Fruit fly (Drosophila melanogaster): Measurements from ENCODE around the gene rut.

Gene rut

DNA sequence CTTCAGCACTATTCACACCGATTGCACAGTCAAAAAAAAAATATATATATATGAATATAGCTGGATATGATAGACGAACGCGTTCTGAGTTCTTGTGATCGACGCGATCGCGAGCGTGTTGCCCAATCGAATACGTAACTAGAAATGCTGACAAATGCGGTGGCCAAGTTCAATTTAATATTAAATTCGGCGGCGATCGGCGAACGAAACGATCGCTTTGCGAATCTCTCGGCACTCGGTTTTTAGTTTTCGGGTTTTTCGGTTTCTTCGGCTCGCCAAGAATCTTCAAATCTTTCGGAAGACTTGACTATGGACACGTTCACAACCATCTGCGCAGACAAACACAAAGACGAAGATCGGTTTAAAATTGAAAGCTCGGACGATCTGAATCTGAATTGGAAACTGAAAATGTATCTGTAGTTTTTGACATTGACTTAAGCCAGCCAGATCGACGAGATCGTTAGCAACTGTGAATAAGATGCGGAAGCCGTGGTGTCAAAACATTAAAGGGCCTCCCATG, 27.3 kb upstream of the rut start, which contains the start of gene CG9521:
CG9521 (minus strand) TSS at position 117 of the 520 bp plus-strand sequence.
- TF ChIP-seq achi (GFP tag; optimal IDR thresholded peaks at IDR 0.05), result no peak

DNA sequence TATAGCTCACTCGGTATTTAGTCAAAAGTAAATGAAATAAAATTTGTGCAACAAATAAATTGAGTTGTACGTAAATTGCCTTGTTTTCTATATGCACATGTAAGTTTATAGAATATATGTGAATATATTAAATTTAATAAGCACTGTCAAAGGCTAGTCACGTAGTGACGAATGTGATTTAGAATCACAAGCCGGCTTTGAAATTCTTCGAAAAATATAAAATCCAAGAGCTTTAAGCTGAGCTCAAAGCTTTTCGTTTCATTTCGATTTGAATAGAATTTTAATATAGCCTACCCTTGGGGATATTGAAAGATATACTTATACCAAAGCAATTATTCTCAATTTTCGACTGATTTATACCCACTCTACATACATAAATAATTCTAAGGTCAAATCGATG, 24.2 kb upstream of the rut start:
- TF ChIP-seq CG8119 (GFP tag; IDR thresholded peaks at IDR 0.05) (no peak), salr (GFP tag; optimal IDR thresholded peaks at IDR 0.05) (no peak), CG4318 (GFP tag; optimal IDR thresholded peaks at IDR 0.05) (no peak), CG9139 (GFP tag; optimal IDR thresholded peaks at IDR 0.05) (no peak), Hr4 (GFP tag; optimal IDR thresholded peaks at IDR 0.05) (no peak), CG11294 (GFP tag; IDR thresholded peaks at IDR 0.05) (no peak), CG34406 (GFP tag; optimal IDR thresholded peaks at IDR 0.05) (no peak)

DNA sequence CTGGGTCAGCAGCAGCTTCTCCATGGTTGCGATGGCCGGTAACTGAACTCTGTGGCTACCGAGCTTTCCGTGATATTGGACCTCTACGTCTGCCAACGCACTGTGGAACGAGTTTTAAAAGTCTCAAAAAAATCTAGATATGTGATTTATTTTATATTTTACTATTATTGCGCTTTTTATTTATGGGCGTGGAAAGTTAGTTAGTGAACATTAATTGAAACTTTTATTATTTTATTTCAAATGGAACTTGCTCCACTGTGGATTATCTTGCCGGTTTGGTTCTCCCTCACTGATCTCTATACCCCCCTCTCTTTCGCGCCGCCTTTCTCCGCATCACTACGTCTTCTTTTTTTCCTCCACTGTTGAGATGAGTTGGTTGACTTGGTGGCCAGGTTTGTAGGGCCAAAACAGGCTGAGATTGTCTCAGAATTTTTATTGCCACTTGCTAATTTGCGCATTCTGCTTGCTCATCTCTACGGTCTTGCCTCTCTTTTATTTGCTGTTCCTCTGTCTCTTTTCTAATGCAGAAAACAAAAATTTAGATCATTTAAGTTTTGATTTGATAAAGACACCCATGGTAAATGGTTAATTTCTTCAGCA, 23.0 kb upstream of the rut start, which contains the start of gene CG9522:
CG9522 (minus strand) TSS at position 54 of the 600 bp plus-strand sequence.
- TF ChIP-seq ss (GFP tag; optimal IDR thresholded peaks at IDR 0.05), result peak; percentile 85
- TF ChIP-seq CG8119 (GFP tag; IDR thresholded peaks at IDR 0.05), result peak; percentile 90
- TF ChIP-seq Hr4 (GFP tag; optimal IDR thresholded peaks at IDR 0.05), result peak; percentile 85
- TF ChIP-seq Eip75B (GFP tag; optimal IDR thresholded peaks at IDR 0.05), result peak; percentile 90
- TF ChIP-seq CG31627 (GFP tag; optimal IDR thresholded peaks at IDR 0.05), result peak; percentile 67
- TF ChIP-seq CG3919 (GFP tag; optimal IDR thresholded peaks at IDR 0.05), result peak; percentile 92
- peak; percentile 82 for TF ChIP-seq net (GFP tag; optimal IDR thresholded peaks at IDR 0.05)
- TF ChIP-seq Gug (GFP tag; IDR thresholded peaks at IDR 0.05), result peak; percentile 77
- TF ChIP-seq vri (GFP tag; optimal IDR thresholded peaks at IDR 0.05), result peak; percentile 58
- TF ChIP-seq dac (GFP tag; optimal IDR thresholded peaks at IDR 0.05), result peak; percentile 63
- TF ChIP-seq topi (GFP tag; optimal IDR thresholded peaks at IDR 0.05), result peak; percentile 85
- peak; percentile 85 for TF ChIP-seq Met (GFP tag; optimal IDR thresholded peaks at IDR 0.05)
- TF ChIP-seq CG6808 (GFP tag; optimal IDR thresholded peaks at IDR 0.05), result peak; percentile 86
- peak; percentile 49 for TF ChIP-seq CG11902 (GFP tag; optimal IDR thresholded peaks at IDR 0.05)
- TF ChIP-seq pdm3 (GFP tag; optimal IDR thresholded peaks at IDR 0.05), result peak; percentile 86
- TF ChIP-seq spab (GFP tag; optimal IDR thresholded peaks at IDR 0.05), result peak; percentile 70
- TF ChIP-seq CG6792 (GFP tag; optimal IDR thresholded peaks at IDR 0.05), result peak; percentile 86
- TF ChIP-seq Hr38 (GFP tag; optimal IDR thresholded peaks at IDR 0.05), result no peak
- TF ChIP-seq achi (GFP tag; optimal IDR thresholded peaks at IDR 0.05), result peak; percentile 91
- TF ChIP-seq CG1621 (tag; optimal IDR thresholded peaks at IDR 0.05), result peak; percentile 78
- TF ChIP-seq Sox15 (GFP tag; optimal IDR thresholded peaks at IDR 0.05), result peak; percentile 61
- peak; percentile 79 for TF ChIP-seq lz (GFP tag; optimal IDR thresholded peaks at IDR 0.05)
- TF ChIP-seq fd59A (GFP tag; optimal IDR thresholded peaks at IDR 0.05), result peak; percentile 76
- peak; percentile 85 for TF ChIP-seq Ets96B (tag; optimal IDR thresholded peaks at IDR 0.05)
- TF ChIP-seq Ets21C (GFP tag; optimal IDR thresholded peaks at IDR 0.05), result peak; percentile 53
- peak; percentile 80 for TF ChIP-seq CG8632 (GFP tag; optimal IDR thresholded peaks at IDR 0.05)
- peak; percentile 74 for TF ChIP-seq Smox (GFP tag; optimal IDR thresholded peaks at IDR 0.05)
- TF ChIP-seq dsx (GFP tag; optimal IDR thresholded peaks at IDR 0.05; ENCODE audit: poor library complexity, severe bottlenecking), result peak; percentile 81
- TF ChIP-seq CG10669 (GFP tag; optimal IDR thresholded peaks at IDR 0.05), result peak; percentile 78
- peak; percentile 75 for TF ChIP-seq CG3032 (tag; optimal IDR thresholded peaks at IDR 0.05)
- peak; percentile 21 for TF ChIP-seq Blimp-1 (GFP tag; optimal IDR thresholded peaks at IDR 0.05)
- peak; percentile 76 for TF ChIP-seq CG8319 (GFP tag; optimal IDR thresholded peaks at IDR 0.05)
- peak; percentile 82 for TF ChIP-seq eg (GFP tag; IDR thresholded peaks at IDR 0.05)
- peak; percentile 95 for TF ChIP-seq CG6163 (GFP tag; IDR thresholded peaks at IDR 0.05)
- TF ChIP-seq CG6854 (GFP tag; optimal IDR thresholded peaks at IDR 0.05), result peak; percentile 68
- TF ChIP-seq CG32006 (GFP tag; optimal IDR thresholded peaks at IDR 0.05), result peak; percentile 92
- TF ChIP-seq CG16779 (tag; optimal IDR thresholded peaks at IDR 0.05), result peak; percentile 70
- peak; percentile 84 for TF ChIP-seq esn (GFP tag; optimal IDR thresholded peaks at IDR 0.05)
- peak; percentile 98 for TF ChIP-seq Eip78C (GFP tag)
- TF ChIP-seq OdsH (GFP tag; optimal IDR thresholded peaks at IDR 0.05), result peak; percentile 88
- TF ChIP-seq CG9139 (GFP tag; optimal IDR thresholded peaks at IDR 0.05), result peak; percentile 82
- TF ChIP-seq Sox14 (GFP tag; optimal IDR thresholded peaks at IDR 0.05), result peak; percentile 86

All from whole organism, prepupa.